Fruit fly (Drosophila melanogaster) whole organism, pupa: Measurements from ENCODE around the gene sphinx1.

Experiments
- CG10348 ChIP-seq: fragments of 200-800 bp; sonication (Bioruptor generic); IDR thresholded peaks from 2 replicates; pipeline ENCODE4 v1.3.6; 2022; ENCODE audit warnings: missing biosample characterization, missing genetic modification characterization
- CG12605 ChIP-seq: fragments of 200-800 bp; sonication (Bioruptor generic); IDR thresholded peaks from 2 replicates; pipeline ENCODE4 v1.3.6; 2022; ENCODE audit warnings: missing biosample characterization, missing genetic modification characterization
- CG13204 ChIP-seq: fragments of 200-800 bp; sonication (Bioruptor generic); optimal IDR thresholded peaks from 2 replicates; lab custom pipeline; 2018; ENCODE audit warnings: missing biosample characterization, mild to moderate bottlenecking, missing genetic modification characterization, moderate library complexity
- CG14655 ChIP-seq: fragments of 200-800 bp; sonication (Bioruptor generic); optimal IDR thresholded peaks from 3 replicates; lab custom pipeline; 2017; ENCODE audit warnings: mild to moderate bottlenecking, missing biosample characterization, missing genetic modification reagents, missing genetic modification characterization
- CG15710 ChIP-seq: fragments of 200-800 bp; sonication (Bioruptor generic); optimal IDR thresholded peaks from 2 replicates; lab custom pipeline; 2018; ENCODE audit warnings: missing biosample characterization, mild to moderate bottlenecking, missing genetic modification characterization, moderate library complexity
- CG17806 ChIP-seq: fragments of 200-800 bp; sonication (Bioruptor generic); optimal IDR thresholded peaks from 2 replicates; lab custom pipeline; 2018; ENCODE audit warnings: missing biosample characterization, mild to moderate bottlenecking, missing genetic modification characterization, moderate library complexity
- CG32121 ChIP-seq: fragments of 200-800 bp; sonication (Bioruptor generic); IDR thresholded peaks from 2 replicates; pipeline ENCODE4 v1.3.6; 2022; ENCODE audit warnings: missing biosample characterization, missing genetic modification characterization
- CG34367 ChIP-seq: fragments of 200-800 bp; sonication (Bioruptor generic); optimal IDR thresholded peaks from 2 replicates; lab custom pipeline; 2018; ENCODE audit warnings: missing biosample characterization, mild to moderate bottlenecking, missing genetic modification characterization
- CG4496 ChIP-seq: fragments of 200-800 bp; sonication (Bioruptor generic); IDR thresholded peaks from 3 replicates; pipeline ENCODE4 v1.3.6; 2022; ENCODE audit warnings: missing biosample characterization, missing genetic modification characterization
- CG8159 ChIP-seq: fragments of 200-800 bp; sonication (Bioruptor generic); optimal IDR thresholded peaks from 3 replicates; lab custom pipeline; 2018; ENCODE audit warnings: missing biosample characterization, mild to moderate bottlenecking, missing genetic modification characterization, moderate library complexity
- CG8301 ChIP-seq: fragments of 200-800 bp; sonication (Bioruptor generic); optimal IDR thresholded peaks from 2 replicates; lab custom pipeline; 2018; ENCODE audit warnings: missing biosample characterization, mild to moderate bottlenecking, missing genetic modification characterization
- CG9948 ChIP-seq: fragments of 200-800 bp; sonication (Bioruptor generic); optimal IDR thresholded peaks from 2 replicates; lab custom pipeline; 2018; ENCODE audit warnings: missing biosample characterization, mild to moderate bottlenecking, missing genetic modification characterization, moderate library complexity
- D1 ChIP-seq: fragments of 200-800 bp; sonication (Bioruptor generic); optimal IDR thresholded peaks from 2 replicates; lab custom pipeline; 2018; ENCODE audit warnings: missing biosample characterization, mild to moderate bottlenecking, missing genetic modification characterization, moderate library complexity
- EcR ChIP-seq: fragments of 200-800 bp; sonication (Bioruptor generic); optimal IDR thresholded peaks from 3 replicates; lab custom pipeline; 2019; ENCODE audit warnings: missing biosample characterization, missing genetic modification characterization, mild to moderate bottlenecking, moderate library complexity, missing genetic modification reagents
- Ets98B ChIP-seq: fragments of 200-800 bp; sonication (Bioruptor generic); IDR thresholded peaks from 2 replicates; pipeline ENCODE4 v1.3.6; 2022; ENCODE audit warnings: missing biosample characterization, missing genetic modification characterization
- Pif1A ChIP-seq: fragments of 200-800 bp; sonication (Bioruptor generic); optimal IDR thresholded peaks from 3 replicates; lab custom pipeline; 2016; ENCODE audit warnings: missing biosample characterization, missing genetic modification characterization
- Pif1B ChIP-seq: fragments of 200-800 bp; sonication (Bioruptor generic); optimal IDR thresholded peaks from 3 replicates; lab custom pipeline; 2016; ENCODE audit warnings: missing biosample characterization, missing genetic modification characterization
- Snoo ChIP-seq: fragments of 200-800 bp; sonication (Bioruptor generic); optimal IDR thresholded peaks from 3 replicates; lab custom pipeline; 2017; ENCODE audit warnings: missing biosample characterization, mild to moderate bottlenecking, missing genetic modification characterization, inconsistent platforms
- fd96Ca ChIP-seq: fragments of 200-800 bp; sonication (Bioruptor generic); IDR thresholded peaks from 3 replicates; pipeline ENCODE4 v1.3.6; 2022; ENCODE audit warnings: missing biosample characterization, missing genetic modification characterization
- gl ChIP-seq: fragments of 200-800 bp; sonication (Bioruptor generic); optimal IDR thresholded peaks from 2 replicates; lab custom pipeline; 2018; ENCODE audit warnings: missing biosample characterization, mild to moderate bottlenecking, missing genetic modification characterization
- rn ChIP-seq: fragments of 200-800 bp; sonication (Bioruptor generic); IDR thresholded peaks from 2 replicates; pipeline ENCODE4 v1.3.6; 2022; ENCODE audit warnings: missing biosample characterization, missing genetic modification characterization

sphinx1 gene

dm6 chr3L:7434198-7434597, 5.0 kb downstream of the sphinx1 start:
- no peak for TF ChIP-seq rn (GFP tag; lab: Robert Waterston, UW)
- no peak for TF ChIP-seq CG15710 (tag; lab: Kevin White, UChicago)
- TF ChIP-seq CG9948 (tag; lab: Kevin White, UChicago) = no peak
- TF ChIP-seq Pif1B (GFP tag; lab: Kevin White, UChicago) = no peak
- TF ChIP-seq CG13204 (GFP tag; lab: Kevin White, UChicago) = no peak
- no peak for TF ChIP-seq CG17806
- no peak for TF ChIP-seq CG14655 (GFP tag; lab: Kevin White, UChicago)
- no peak for TF ChIP-seq EcR (GFP tag; lab: Kevin White, UChicago)
- TF ChIP-seq CG4496 (GFP tag; lab: Robert Waterston, UW) = no peak
- TF ChIP-seq Ets98B = no peak
- TF ChIP-seq CG12605 (GFP tag; lab: Robert Waterston, UW) = no peak
- TF ChIP-seq, all 21 proteins: peak for 0

dm6 chr3L:7433325-7433827, 5.8 kb downstream of the sphinx1 start:
- TF ChIP-seq Ets98B (peak; percentile 65), CG4496 (GFP tag; lab: Robert Waterston, UW) (peak; percentile 79), rn (GFP tag; lab: Robert Waterston, UW) (peak; percentile 50; the same call in 1 of the 2 replicates), Snoo (tag; lab: Kevin White, UChicago) (no peak), fd96Ca (GFP tag; lab: Robert Waterston, UW) (peak; percentile 66; the same call in 2 of the 3 replicates), D1 (tag; lab: Kevin White, UChicago) (peak; percentile 27), Pif1B (GFP tag; lab: Kevin White, UChicago) (no peak), CG12605 (GFP tag; lab: Robert Waterston, UW) (peak; percentile 74), CG8301 (tag; lab: Kevin White, UChicago) (peak; percentile 34), CG9948 (tag; lab: Kevin White, UChicago) (peak; percentile 56), CG14655 (GFP tag; lab: Kevin White, UChicago) (peak; percentile 56), CG17806 (peak; percentile 33), CG10348 (GFP tag; lab: Robert Waterston, UW) (no peak), CG32121 (GFP tag; lab: Robert Waterston, UW) (peak; percentile 74; the same call in 1 of the 2 replicates), EcR (GFP tag; lab: Kevin White, UChicago) (peak; percentile 76), Pif1A (GFP tag; lab: Kevin White, UChicago) (no peak), CG15710 (tag; lab: Kevin White, UChicago) (peak; percentile 9), gl (peak; percentile 64), CG13204 (GFP tag; lab: Kevin White, UChicago) (peak; percentile 28), CG34367 (peak; percentile 42), CG8159 (tag; lab: Kevin White, UChicago) (peak; percentile 39)
- TF ChIP-seq, all 21 proteins: peak for 17

- TF ChIP-seq CG14655 (GFP tag; lab: Kevin White, UChicago) (no peak), Pif1B (GFP tag; lab: Kevin White, UChicago) (no peak), gl (no peak), CG9948 (tag; lab: Kevin White, UChicago) (no peak), D1 (tag; lab: Kevin White, UChicago) (no peak), CG8159 (tag; lab: Kevin White, UChicago) (no peak), Pif1A (GFP tag; lab: Kevin White, UChicago) (no peak), CG34367 (no peak), CG32121 (GFP tag; lab: Robert Waterston, UW) (no peak), fd96Ca (GFP tag; lab: Robert Waterston, UW) (no peak), Ets98B (no peak), CG4496 (GFP tag; lab: Robert Waterston, UW) (no peak), EcR (GFP tag; lab: Kevin White, UChicago) (no peak)
Observed at dm6 chr3L:7432811-7433324, 6.3 kb downstream of the sphinx1 start.

dm6 chr3L:7432265-7432664, 6.9 kb downstream of the sphinx1 start:
- TF ChIP-seq CG4496 (GFP tag; lab: Robert Waterston, UW) = no peak
- no peak for TF ChIP-seq Snoo (tag; lab: Kevin White, UChicago)
- no peak for TF ChIP-seq CG13204 (GFP tag; lab: Kevin White, UChicago)
- no peak for TF ChIP-seq CG17806
- no peak for TF ChIP-seq CG9948 (tag; lab: Kevin White, UChicago)
- TF ChIP-seq CG34367 = no peak
- TF ChIP-seq CG8301 (tag; lab: Kevin White, UChicago) = no peak
- no peak for TF ChIP-seq Pif1A (GFP tag; lab: Kevin White, UChicago)

dm6 chr3L:7423517-7423916, 15.7 kb downstream of the sphinx1 start, which contains the start of gene CG42458:
CG42458 (plus strand) TSS chr3L:7423827.
- TF ChIP-seq CG4496 (GFP tag; lab: Robert Waterston, UW) = peak; percentile 64; the same call in 1 of the 3 replicates
- TF ChIP-seq Ets98B = 0 out of 2 replicates have a peak, but pooled peaks have one; percentile 37
- TF ChIP-seq EcR (GFP tag; lab: Kevin White, UChicago) = no peak
- no peak for TF ChIP-seq Snoo (tag; lab: Kevin White, UChicago)
- TF ChIP-seq, all 21 proteins: peak for 2

dm6 chr3L:7422578-7422977, 16.6 kb downstream of the sphinx1 start:
- TF ChIP-seq CG32121 (GFP tag; lab: Robert Waterston, UW) (no peak), CG8159 (tag; lab: Kevin White, UChicago) (no peak), CG12605 (GFP tag; lab: Robert Waterston, UW) (no peak), CG13204 (GFP tag; lab: Kevin White, UChicago) (no peak), rn (GFP tag; lab: Robert Waterston, UW) (no peak), CG15710 (tag; lab: Kevin White, UChicago) (no peak), Pif1A (GFP tag; lab: Kevin White, UChicago) (no peak), CG10348 (GFP tag; lab: Robert Waterston, UW) (no peak), Snoo (tag; lab: Kevin White, UChicago) (no peak), CG8301 (tag; lab: Kevin White, UChicago) (no peak), gl (no peak), fd96Ca (GFP tag; lab: Robert Waterston, UW) (no peak), CG34367 (no peak), CG17806 (no peak), CG9948 (tag; lab: Kevin White, UChicago) (no peak), CG14655 (GFP tag; lab: Kevin White, UChicago) (no peak), Pif1B (GFP tag; lab: Kevin White, UChicago) (no peak)
